Worm (Caenorhabditis elegans): Measurements from ENCODE around the gene prx-12.

ce11 chrX:11419988-11420387 lies 26.9 kb downstream of the prx-12 start, which contains the start of gene F46C3.6:
- TF ChIP-seq dao-5 (tag; optimal IDR thresholded peaks at IDR 0.05) (no peak), W03F9.2 (tag; optimal IDR thresholded peaks at IDR 0.05) (no peak), him-1 (tag; optimal IDR thresholded peaks at IDR 0.05) (no peak)

Data from whole organism, L4/young adult.